Worm (Caenorhabditis elegans): ENCODE data around the gene btf-1.

ce11 chrII:13167493-13167892, 32.5 kb upstream of the btf-1 start:
- TF ChIP-seq nfya-1 (tag; optimal IDR thresholded peaks at IDR 0.05; ENCODE audit: insufficient read depth) (no peak), elt-1 (tag; optimal IDR thresholded peaks at IDR 0.05) (no peak), unc-62 (GFP tag; optimal IDR thresholded peaks at IDR 0.05) (no peak), nhr-23 (tag; optimal IDR thresholded peaks at IDR 0.05) (no peak), ama-1 (optimal IDR thresholded peaks at IDR 0.05) (no peak), zag-1 (tag; optimal IDR thresholded peaks at IDR 0.05) (no peak), egl-5 (tag; optimal IDR thresholded peaks at IDR 0.05) (no peak), lin-39 (tag; optimal IDR thresholded peaks at IDR 0.05) (no peak), jun-1 (tag; optimal IDR thresholded peaks at IDR 0.05) (no peak), ztf-11 (tag; optimal IDR thresholded peaks at IDR 0.05) (no peak), egl-27 (tag; optimal IDR thresholded peaks at IDR 0.05) (no peak)

Data from whole organism, L3 larva.